Worm (Caenorhabditis elegans) whole organism, L2 larva: Measurements from ENCODE around the gene tbc-8.
A peak's percentile ranks its signal among the peaks of the same experiment; 100 is the strongest.

Experiments
- C34F6.9 ChIP-seq: fragments of 150-350 bp; optimal IDR thresholded peaks from 2 replicates; lab custom pipeline; 2014; ENCODE audit warnings: missing biosample characterization, missing genetic modification characterization
- F13H6.1 ChIP-seq: sonication (generic microtip); optimal IDR thresholded peaks from 2 replicates; lab custom pipeline; 2016; ENCODE audit warnings: missing genetic modification characterization, missing compliant biosample characterization
- R02D3.7 ChIP-seq: fragments of 150-350 bp; optimal IDR thresholded peaks from 2 replicates; lab custom pipeline; 2014; ENCODE audit warnings: missing biosample characterization, missing genetic modification characterization
- Y55F3AM.14 ChIP-seq: fragments of 200-800 bp; sonication (Bioruptor generic); optimal IDR thresholded peaks from 2 replicates; lab custom pipeline; 2018; ENCODE audit warnings: mild to moderate bottlenecking, missing genetic modification characterization, missing compliant biosample characterization
- ZK546.5 ChIP-seq: sonication (generic microtip); optimal IDR thresholded peaks from 2 replicates; lab custom pipeline; 2017; ENCODE audit warnings: missing biosample characterization, missing genetic modification characterization
- alr-1 ChIP-seq: fragments of 150-350 bp; optimal IDR thresholded peaks from 2 replicates; lab custom pipeline; 2014; ENCODE audit warnings: missing biosample characterization, missing genetic modification characterization
- aly-2 ChIP-seq: fragments of 150-350 bp; optimal IDR thresholded peaks from 2 replicates; lab custom pipeline; 2014; ENCODE audit warnings: missing biosample characterization, missing genetic modification characterization
- ama-1 ChIP-seq: fragments of 150-350 bp; optimal IDR thresholded peaks from 2 replicates; lab custom pipeline; 2018; ENCODE audit warnings: inconsistent platforms
- blmp-1 ChIP-seq: sonication (generic microtip); optimal IDR thresholded peaks from 2 replicates; lab custom pipeline; 2017; ENCODE audit warnings: missing genetic modification characterization, mild to moderate bottlenecking, missing compliant biosample characterization, antibody characterized with exemption, moderate library complexity; ENCODE audit not compliant: insufficient read depth
- crh-2 ChIP-seq: sonication (generic microtip); optimal IDR thresholded peaks from 2 replicates; lab custom pipeline; 2017; ENCODE audit warnings: missing biosample characterization, missing genetic modification characterization
- dmd-4 ChIP-seq: sonication (generic microtip); optimal IDR thresholded peaks from 2 replicates; lab custom pipeline; 2017; ENCODE audit warnings: missing biosample characterization, missing genetic modification characterization
- elt-1 ChIP-seq: fragments of 150-350 bp; optimal IDR thresholded peaks from 2 replicates; lab custom pipeline; 2014; ENCODE audit warnings: missing biosample characterization, missing genetic modification characterization
- elt-3 ChIP-seq: sonication (generic microtip); optimal IDR thresholded peaks from 2 replicates; lab custom pipeline; 2017; ENCODE audit warnings: missing biosample characterization, missing genetic modification characterization
- fos-1 ChIP-seq: fragments of 150-350 bp; optimal IDR thresholded peaks from 2 replicates; lab custom pipeline; 2014; ENCODE audit warnings: missing biosample characterization, missing genetic modification characterization
- lin-11 ChIP-seq: fragments of 150-350 bp; sonication (generic microtip); optimal IDR thresholded peaks from 2 replicates; lab custom pipeline; 2014; ENCODE audit warnings: missing biosample characterization, missing genetic modification characterization, inconsistent platforms, mixed read lengths
- lin-13 ChIP-seq: fragments of 150-350 bp; optimal IDR thresholded peaks from 2 replicates; lab custom pipeline; 2014; ENCODE audit warnings: missing biosample characterization, missing genetic modification reagents, missing genetic modification characterization
- lin-39 ChIP-seq: fragments of 150-350 bp; optimal IDR thresholded peaks from 2 replicates; lab custom pipeline; 2014; ENCODE audit warnings: missing biosample characterization, missing genetic modification reagents, missing genetic modification characterization
- lsy-2 ChIP-seq, 2 experiments: fragments of 150-350 bp in 1 of 2; sonication (generic microtip) in 1 of 2; optimal IDR thresholded peaks; 2 replicates each; lab custom pipeline; 2014 to 2017; ENCODE audit warnings: missing biosample characterization in 2 of 2, missing genetic modification characterization in 2 of 2
- mab-5 ChIP-seq: fragments of 150-350 bp; optimal IDR thresholded peaks from 2 replicates; lab custom pipeline; 2014; ENCODE audit warnings: missing biosample characterization, missing genetic modification characterization
- mbf-1 ChIP-seq: sonication (generic microtip); optimal IDR thresholded peaks from 2 replicates; lab custom pipeline; 2017; ENCODE audit warnings: missing biosample characterization, missing genetic modification characterization
- nhr-12 ChIP-seq: fragments of 150-350 bp; optimal IDR thresholded peaks from 2 replicates; lab custom pipeline; 2014; ENCODE audit warnings: missing biosample characterization, missing genetic modification characterization
- nhr-129 ChIP-seq: fragments of 150-350 bp; optimal IDR thresholded peaks from 2 replicates; lab custom pipeline; 2014; ENCODE audit warnings: missing biosample characterization, missing genetic modification characterization
- nhr-21 ChIP-seq: fragments of 150-350 bp; optimal IDR thresholded peaks from 2 replicates; lab custom pipeline; 2014; ENCODE audit warnings: missing biosample characterization, missing genetic modification characterization
- nhr-23 ChIP-seq: fragments of 150-350 bp; optimal IDR thresholded peaks from 2 replicates; lab custom pipeline; 2014; ENCODE audit warnings: missing biosample characterization, missing genetic modification reagents, missing genetic modification characterization
- nhr-77 ChIP-seq: fragments of 150-350 bp; optimal IDR thresholded peaks from 2 replicates; lab custom pipeline; 2014; ENCODE audit warnings: missing biosample characterization, missing genetic modification characterization
- peb-1 ChIP-seq: fragments of 150-350 bp; optimal IDR thresholded peaks from 2 replicates; lab custom pipeline; 2014; ENCODE audit warnings: missing biosample characterization, missing genetic modification characterization
- sem-4 ChIP-seq: fragments of 150-350 bp; optimal IDR thresholded peaks from 2 replicates; lab custom pipeline; 2014; ENCODE audit warnings: missing biosample characterization, missing genetic modification reagents, missing genetic modification characterization
- sma-3 ChIP-seq: sonication (generic microtip); optimal IDR thresholded peaks from 2 replicates; lab custom pipeline; 2016; ENCODE audit warnings: missing genetic modification reagents, missing genetic modification characterization, missing compliant biosample characterization
- sma-9 ChIP-seq, 2 experiments: fragments of 150-350 bp in 1 of 2; sonication (generic microtip) in 1 of 2; optimal IDR thresholded peaks; 2 replicates each; lab custom pipeline; 2014 to 2016; ENCODE audit warnings: missing genetic modification characterization in 2 of 2, mild to moderate bottlenecking in 1 of 2, missing biosample characterization in 1 of 2, missing compliant biosample characterization in 1 of 2, missing genetic modification reagents in 1 of 2, moderate library complexity in 1 of 2
- snpc-4 ChIP-seq: fragments of 150-350 bp; optimal IDR thresholded peaks from 2 replicates; lab custom pipeline; 2014; ENCODE audit warnings: missing biosample characterization, missing genetic modification characterization
- unc-39 ChIP-seq: fragments of 150-350 bp; optimal IDR thresholded peaks from 2 replicates; lab custom pipeline; 2014; ENCODE audit warnings: missing biosample characterization, missing genetic modification characterization
- unc-55 ChIP-seq: fragments of 150-350 bp; sonication (generic microtip); optimal IDR thresholded peaks from 3 replicates; lab custom pipeline; 2014; ENCODE audit warnings: missing biosample characterization, missing genetic modification reagents, missing genetic modification characterization
- unc-62 ChIP-seq: fragments of 150-350 bp; optimal IDR thresholded peaks from 2 replicates; lab custom pipeline; 2014; ENCODE audit warnings: missing biosample characterization, missing genetic modification reagents, missing genetic modification characterization
- zag-1 ChIP-seq: fragments of 150-350 bp; optimal IDR thresholded peaks from 2 replicates; lab custom pipeline; 2014; ENCODE audit warnings: missing biosample characterization, missing genetic modification characterization
- ztf-1 ChIP-seq: fragments of 200-800 bp; sonication (Bioruptor generic); conservative IDR thresholded peaks from 2 replicates; pipeline ENCODE4 v1.3.6; 2022; ENCODE audit warnings: missing genetic modification characterization, missing compliant biosample characterization
- ztf-4 ChIP-seq: fragments of 150-350 bp; optimal IDR thresholded peaks from 2 replicates; lab custom pipeline; 2014; ENCODE audit warnings: missing biosample characterization, missing genetic modification characterization

tbc-8 gene

ce11 chrIII:10376041-10376440 lies 11.3 kb downstream of the tbc-8 start:
- TF ChIP-seq fos-1 (tag; lab: Kevin White, UChicago) (peak; percentile 85), nhr-129 (no peak), crh-2 (tag; lab: Kevin White, UChicago) (peak; percentile 19), Y55F3AM.14 (no peak), elt-3 (tag; lab: Kevin White, UChicago) (no peak), ztf-1 (GFP tag; lab: Robert Waterston, UW) (no peak), F13H6.1 (tag; lab: Kevin White, UChicago) (no peak), unc-39 (tag; lab: Kevin White, UChicago) (no peak)

ce11 chrIII:10378899-10379298 lies 14.1 kb downstream of the tbc-8 start:
- TF ChIP-seq peb-1 = no peak
- no peak for TF ChIP-seq elt-1
- TF ChIP-seq sma-9 (GFP tag; optimal IDR thresholded peaks at IDR 0.05; lab: Kevin White, UChicago) = peak; percentile 1
- no peak for TF ChIP-seq sma-9 (tag; optimal IDR thresholded peaks at IDR 0.05; lab: Kevin White, UChicago)
- peak; percentile 72 for TF ChIP-seq fos-1 (tag; lab: Kevin White, UChicago)

- TF ChIP-seq Y55F3AM.14 (no peak), ztf-4 (tag; lab: Kevin White, UChicago) (no peak), peb-1 (no peak), ZK546.5 (tag; lab: Kevin White, UChicago) (no peak), nhr-23 (tag; lab: Kevin White, UChicago) (no peak), lsy-2 (tag; optimal IDR thresholded peaks at IDR 0.05; lab: Kevin White, UChicago) (peak in 1 of 2 experiments; percentile 23), R02D3.7 (tag; lab: Kevin White, UChicago) (no peak), elt-1 (no peak), sma-9 (GFP tag; optimal IDR thresholded peaks at IDR 0.05; lab: Kevin White, UChicago) (no peak), sma-9 (tag; optimal IDR thresholded peaks at IDR 0.05; lab: Kevin White, UChicago) (no peak), crh-2 (tag; lab: Kevin White, UChicago) (peak; percentile 82), F13H6.1 (tag; lab: Kevin White, UChicago) (peak; percentile 16), snpc-4 (no peak), aly-2 (tag; lab: Kevin White, UChicago) (no peak), nhr-77 (no peak), alr-1 (tag; lab: Kevin White, UChicago) (no peak), sma-3 (GFP tag; lab: Kevin White, UChicago) (no peak), mab-5 (tag; lab: Kevin White, UChicago) (no peak), mbf-1 (no peak), C34F6.9 (tag; lab: Kevin White, UChicago) (peak; percentile 33)
Measured at ce11 chrIII:10379632-10380031, 14.9 kb downstream of the tbc-8 start.

- TF ChIP-seq nhr-21 (tag; lab: Kevin White, UChicago) (no peak), crh-2 (tag; lab: Kevin White, UChicago) (peak; percentile 0), C34F6.9 (tag; lab: Kevin White, UChicago) (peak; percentile 53), lsy-2 (tag; optimal IDR thresholded peaks at IDR 0.05; lab: Kevin White, UChicago) (peak in 1 of 2 experiments; percentile 18), sem-4 (tag; lab: Kevin White, UChicago) (no peak), sma-9 (GFP tag; optimal IDR thresholded peaks at IDR 0.05; lab: Kevin White, UChicago) (peak; percentile 12), sma-9 (tag; optimal IDR thresholded peaks at IDR 0.05; lab: Kevin White, UChicago) (no peak), fos-1 (tag; lab: Kevin White, UChicago) (peak; percentile 32), ama-1 (lab: Kevin White, UChicago) (no peak), ZK546.5 (tag; lab: Kevin White, UChicago) (no peak), unc-39 (tag; lab: Kevin White, UChicago) (no peak), zag-1 (tag; lab: Kevin White, UChicago) (no peak), lin-13 (GFP tag; lab: Kevin White, UChicago) (no peak), unc-55 (GFP tag; lab: Kevin White, UChicago) (peak; percentile 55), nhr-129 (peak; percentile 6), aly-2 (tag; lab: Kevin White, UChicago) (no peak)
Measured at ce11 chrIII:10380640-10381039, 15.9 kb downstream of the tbc-8 start.

ce11 chrIII:10381473-10381872 lies 16.7 kb downstream of the tbc-8 start, which contains the start of gene C38H2.2:
Gene C38H2.2 (plus strand): TSS chrIII:10381773.
- TF ChIP-seq elt-3 (tag; lab: Kevin White, UChicago) = no peak
- TF ChIP-seq blmp-1 (tag; lab: Kevin White, UChicago) = no peak
- no peak for TF ChIP-seq unc-62 (GFP tag; lab: Kevin White, UChicago)
- no peak for TF ChIP-seq ztf-1 (GFP tag; lab: Robert Waterston, UW)
- no peak for TF ChIP-seq lsy-2 (tag; optimal IDR thresholded peaks at IDR 0.05; lab: Kevin White, UChicago)
- TF ChIP-seq lin-11 = no peak
- no peak for TF ChIP-seq zag-1 (tag; lab: Kevin White, UChicago)
- no peak for TF ChIP-seq nhr-129
- TF ChIP-seq nhr-12 (tag; lab: Kevin White, UChicago) = no peak
- no peak for TF ChIP-seq ama-1 (lab: Kevin White, UChicago)
- TF ChIP-seq ZK546.5 (tag; lab: Kevin White, UChicago) = no peak
- TF ChIP-seq alr-1 (tag; lab: Kevin White, UChicago) = no peak
- no peak for TF ChIP-seq mab-5 (tag; lab: Kevin White, UChicago)
- TF ChIP-seq lin-39 (tag; lab: Kevin White, UChicago) = no peak
- no peak for TF ChIP-seq dmd-4 (tag; lab: Kevin White, UChicago)
- TF ChIP-seq, all 48 proteins: peak for 0
